In genomic region chrIII:13127157-13127556, ce11 we compare ENCODE assay signal across 5 worm cellular contexts.
TF ChIP-seq lines count a peak whose summit lies in the region.

No protein-coding gene starts in this region.

TF ChIP-seq in whole organism, L1 larva, 84 proteins besides CTCF, POLR2A, EP300 and RAD21 (continues in another document):
- no peak for TF ChIP-seq nhr-84 (tag; optimal IDR thresholded peaks at IDR 0.05; lab: Kevin White, UChicago)
- no peak for TF ChIP-seq grh-1 (GFP tag; IDR thresholded peaks at IDR 0.05; lab: Robert Waterston, UW)
- peak; percentile 45 for TF ChIP-seq unc-86 (tag; optimal IDR thresholded peaks at IDR 0.05; lab: Kevin White, UChicago)
- TF ChIP-seq ceh-82 (tag; optimal IDR thresholded peaks at IDR 0.05; lab: Kevin White, UChicago), result no peak
- no peak for TF ChIP-seq nhr-20 (tag; optimal IDR thresholded peaks at IDR 0.05; lab: Kevin White, UChicago)
- peak; percentile 49 for TF ChIP-seq fkh-10 (GFP tag; optimal IDR thresholded peaks at IDR 0.05; lab: Kevin White, UChicago)
- TF ChIP-seq nhr-28 (tag; optimal IDR thresholded peaks at IDR 0.05; lab: Kevin White, UChicago), result no peak
- TF ChIP-seq ztf-4 (tag; optimal IDR thresholded peaks at IDR 0.05; lab: Kevin White, UChicago), result no peak
- TF ChIP-seq nhr-76 (tag; optimal IDR thresholded peaks at IDR 0.05; lab: Kevin White, UChicago), result no peak
- TF ChIP-seq pax-3 (tag; optimal IDR thresholded peaks at IDR 0.05; lab: Kevin White, UChicago), result no peak
- no peak for TF ChIP-seq ceh-88 (GFP tag; IDR thresholded peaks at IDR 0.05; lab: Robert Waterston, UW)
- no peak for TF ChIP-seq C34B4.2 (tag; optimal IDR thresholded peaks at IDR 0.05; lab: Kevin White, UChicago)
- TF ChIP-seq unc-62 (GFP tag; optimal IDR thresholded peaks at IDR 0.05; lab: Kevin White, UChicago), result no peak
- no peak for TF ChIP-seq snu-23 (GFP tag; optimal IDR thresholded peaks at IDR 0.05; lab: Kevin White, UChicago)
- no peak for TF ChIP-seq tlp-1 (tag; optimal IDR thresholded peaks at IDR 0.05; lab: Kevin White, UChicago)
- peak; percentile 49 for TF ChIP-seq ces-1 (GFP tag; optimal IDR thresholded peaks at IDR 0.05; lab: Kevin White, UChicago)
- no peak for TF ChIP-seq sox-4 (tag; optimal IDR thresholded peaks at IDR 0.05; lab: Kevin White, UChicago)
- TF ChIP-seq C04F5.9 (tag; optimal IDR thresholded peaks at IDR 0.05; lab: Kevin White, UChicago), result no peak
- no peak for TF ChIP-seq nhr-12 (tag; optimal IDR thresholded peaks at IDR 0.05; lab: Kevin White, UChicago)
- TF ChIP-seq mab-9 (GFP tag; IDR thresholded peaks at IDR 0.05; lab: Robert Waterston, UW), result no peak

TF ChIP-seq in whole organism, L2 larva, 48 proteins besides CTCF, POLR2A, EP300 and RAD21 (continues in another document):
- TF ChIP-seq lsy-2 (tag; optimal IDR thresholded peaks at IDR 0.05; lab: Kevin White, UChicago) (peak in 1 of 2 experiments; percentile 10), nhr-12 (tag; optimal IDR thresholded peaks at IDR 0.05; lab: Kevin White, UChicago) (no peak), mdl-1 (tag; optimal IDR thresholded peaks at IDR 0.05; lab: Kevin White, UChicago) (no peak), peb-1 (tag; optimal IDR thresholded peaks at IDR 0.05; lab: Kevin White, UChicago) (no peak), elt-1 (tag; optimal IDR thresholded peaks at IDR 0.05; lab: Kevin White, UChicago) (no peak), ztf-4 (tag; optimal IDR thresholded peaks at IDR 0.05; lab: Kevin White, UChicago) (no peak), ztf-11 (tag; optimal IDR thresholded peaks at IDR 0.05; lab: Kevin White, UChicago) (no peak), nhr-21 (tag; optimal IDR thresholded peaks at IDR 0.05; lab: Kevin White, UChicago) (no peak), gmeb-1 (tag; optimal IDR thresholded peaks at IDR 0.05; lab: Kevin White, UChicago) (no peak), nhr-23 (tag; optimal IDR thresholded peaks at IDR 0.05; lab: Kevin White, UChicago) (no peak), nhr-77 (tag; optimal IDR thresholded peaks at IDR 0.05; lab: Kevin White, UChicago) (no peak), ceh-16 (tag; optimal IDR thresholded peaks at IDR 0.05; lab: Kevin White, UChicago) (no peak), mab-5 (tag; optimal IDR thresholded peaks at IDR 0.05; lab: Kevin White, UChicago) (no peak), mbf-1 (tag; optimal IDR thresholded peaks at IDR 0.05; lab: Kevin White, UChicago) (no peak), nhr-129 (tag; optimal IDR thresholded peaks at IDR 0.05; lab: Kevin White, UChicago) (no peak), snpc-4 (tag; optimal IDR thresholded peaks at IDR 0.05; lab: Kevin White, UChicago) (no peak), nhr-237 (tag; optimal IDR thresholded peaks at IDR 0.05; lab: Kevin White, UChicago) (no peak), lin-39 (tag; optimal IDR thresholded peaks at IDR 0.05; lab: Kevin White, UChicago) (no peak), C34F6.9 (tag; optimal IDR thresholded peaks at IDR 0.05; lab: Kevin White, UChicago) (peak; percentile 6), lin-13 (GFP tag; optimal IDR thresholded peaks at IDR 0.05; lab: Kevin White, UChicago) (no peak)

TF ChIP-seq in whole organism, L3 larva, 47 proteins besides CTCF, POLR2A, EP300 and RAD21:
- TF ChIP-seq tbx-2 (tag; optimal IDR thresholded peaks at IDR 0.05; lab: Kevin White, UChicago) (no peak), nfya-1 (tag; optimal IDR thresholded peaks at IDR 0.05; lab: Kevin White, UChicago; ENCODE audit: insufficient read depth) (peak; percentile 21), ama-1 (optimal IDR thresholded peaks at IDR 0.05; lab: Kevin White, UChicago) (no peak), sea-2 (GFP tag; optimal IDR thresholded peaks at IDR 0.05; lab: Kevin White, UChicago) (no peak), snpc-4 (tag; optimal IDR thresholded peaks at IDR 0.05; lab: Kevin White, UChicago) (no peak)
TF ChIP-seq in whole organism, L3 larva: peak in this region for 1.

TF ChIP-seq in whole organism, late embryonic, 69 proteins besides CTCF, POLR2A, EP300 and RAD21:
- TF ChIP-seq unc-42 (tag; optimal IDR thresholded peaks at IDR 0.05; lab: Kevin White, UChicago), result peak; percentile 72
- TF ChIP-seq ceh-22 (tag; optimal IDR thresholded peaks at IDR 0.05; lab: Kevin White, UChicago), result no peak

TF ChIP-seq in whole organism, mixed stage, embryonic, 35 proteins besides CTCF, POLR2A, EP300 and RAD21:
- TF ChIP-seq nhr-12 (tag; optimal IDR thresholded peaks at IDR 0.05; lab: Kevin White, UChicago) (no peak), nhr-28 (tag; optimal IDR thresholded peaks at IDR 0.05; lab: Kevin White, UChicago) (no peak), ham-2 (GFP tag; optimal IDR thresholded peaks at IDR 0.05; lab: Kevin White, UChicago) (no peak), ces-1 (GFP tag; optimal IDR thresholded peaks at IDR 0.05; lab: Kevin White, UChicago) (peak; percentile 69)
TF ChIP-seq in whole organism, mixed stage, embryonic: peak in this region for 1.

Comparison
In these comparisons a context has a peak if more than half of its experiments do, and no peak if none do; other contexts are left out.
1. Of the 10 proteins assayed by ChIP-seq in both whole organism, L1 larva and whole organism, late embryonic: peak only in whole organism, L1 larva: fkh-10, tbx-2 and unc-86; only in whole organism, late embryonic: none; in both: none; in neither: 7.